Fruit fly (Drosophila melanogaster) Kc167 (cell line): Measurements from ENCODE around the gene polo.

Experiments
- Myc ChIP-seq: fragments of >200 bp; optimal IDR thresholded peaks from 2 replicates; lab custom pipeline; 2017; ENCODE audit warnings: missing external identifiers
- Sin3A ChIP-seq: fragments of >200 bp; optimal IDR thresholded peaks from 2 replicates; lab custom pipeline; 2018; ENCODE audit warnings: missing external identifiers
- h ChIP-seq: fragments of >200 bp; optimal IDR thresholded peaks from 3 replicates; lab custom pipeline; 2018; ENCODE audit warnings: missing external identifiers
- insv ChIP-seq: fragments of >200 bp; optimal IDR thresholded peaks from 3 replicates; lab custom pipeline; 2018; ENCODE audit warnings: missing external identifiers
- psq ChIP-seq: fragments of >200 bp; optimal IDR thresholded peaks from 2 replicates; lab custom pipeline; 2017; ENCODE audit warnings: missing external identifiers
- ttk ChIP-seq: sonication (Bioruptor generic); optimal IDR thresholded peaks from 2 replicates; lab custom pipeline; 2017; ENCODE audit warnings: missing external identifiers

DNA sequence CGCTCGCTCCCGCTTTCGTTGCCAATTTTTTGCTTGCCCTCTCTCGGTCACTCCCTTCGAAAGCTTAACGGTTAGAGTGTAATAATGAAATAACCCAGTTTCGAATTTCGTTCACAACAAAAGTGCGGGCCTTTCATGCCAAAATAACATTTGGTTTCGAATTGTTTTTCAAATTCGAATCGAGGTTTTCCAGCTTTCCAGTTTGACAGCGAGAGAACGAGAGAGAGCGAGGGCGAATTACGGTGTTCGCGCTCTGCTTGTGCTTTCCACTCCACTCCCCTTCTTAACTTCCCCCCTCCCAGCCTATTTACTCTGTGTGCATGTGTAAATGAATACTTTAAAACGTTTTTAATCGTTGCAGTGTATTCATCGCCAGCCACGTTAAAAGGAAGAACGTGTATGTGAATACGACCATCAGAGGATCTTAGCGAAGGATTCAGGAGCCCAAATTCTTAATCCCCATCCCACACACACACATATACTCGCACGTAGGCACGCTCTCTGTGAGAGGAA lies 39.2 kb downstream of the polo start:
- no peak for TF ChIP-seq psq (lab: Kevin White, UChicago)
- TF ChIP-seq h (lab: Kevin White, UChicago), result no peak
- no peak for TF ChIP-seq insv
- no peak for TF ChIP-seq Sin3A (lab: Kevin White, UChicago)
- no peak for TF ChIP-seq ttk (lab: Kevin White, UChicago)
- no peak for TF ChIP-seq Myc (lab: Kevin White, UChicago)
